Worm (Caenorhabditis elegans) whole organism, late embryonic: ENCODE data around the gene ugt-12.

Source experiments
- K09A11.1 ChIP-seq: sonication (generic microtip); optimal IDR thresholded peaks from 2 replicates; lab custom pipeline; 2017; ENCODE audit warnings: antibody characterized with exemption, mild to moderate bottlenecking, missing genetic modification characterization, missing compliant biosample characterization; ENCODE audit not compliant: insufficient read depth
- ama-1 ChIP-seq: fragments of 150-350 bp; optimal IDR thresholded peaks from 2 replicates; lab custom pipeline; 2014
- ceh-45 ChIP-seq: fragments of 200-800 bp; sonication (Bioruptor generic); IDR thresholded peaks from 2 replicates; pipeline ENCODE4 v1.3.6; 2022; ENCODE audit warnings: missing genetic modification reagents, missing genetic modification characterization, missing compliant biosample characterization
- ets-4 ChIP-seq: sonication (generic microtip); optimal IDR thresholded peaks from 2 replicates; lab custom pipeline; 2016; ENCODE audit warnings: missing genetic modification characterization, missing compliant biosample characterization
- hlh-15 ChIP-seq: sonication (generic microtip); optimal IDR thresholded peaks from 2 replicates; lab custom pipeline; 2016; ENCODE audit warnings: missing genetic modification characterization, missing compliant biosample characterization
- hlh-8 ChIP-seq: sonication (generic microtip); optimal IDR thresholded peaks from 2 replicates; lab custom pipeline; 2016; ENCODE audit warnings: missing genotype, missing genetic modification characterization, missing compliant biosample characterization
- mec-3 ChIP-seq: sonication (generic microtip); optimal IDR thresholded peaks from 2 replicates; lab custom pipeline; 2016; ENCODE audit warnings: borderline replicate concordance, missing genetic modification characterization, missing compliant biosample characterization
- pha-4 ChIP-seq: fragments of 150-350 bp; optimal IDR thresholded peaks from 2 replicates; lab custom pipeline; 2018; ENCODE audit warnings: missing biosample characterization, missing genetic modification reagents, missing genetic modification characterization
- tbx-7 ChIP-seq: sonication (generic microtip); optimal IDR thresholded peaks from 2 replicates; lab custom pipeline; 2016; ENCODE audit warnings: missing genotype, missing genetic modification characterization, missing compliant biosample characterization

ce11 chrV:4933268-4933667, 43.8 kb upstream of the ugt-12 start:
- TF ChIP-seq ets-4 (no peak), tbx-7 (tag; lab: Kevin White, UChicago) (no peak), K09A11.1 (no peak), ama-1 (lab: Kevin White, UChicago) (no peak), pha-4 (no peak), ceh-45 (no peak), hlh-15 (no peak), hlh-8 (tag; lab: Kevin White, UChicago) (no peak), mec-3 (no peak)
